Fruit fly (Drosophila melanogaster) whole organism, prepupa: ENCODE measurements around the gene CG15818.

ENCODE experiments used
- CG32006 ChIP-seq: fragments of 200-800 bp; sonication (Bioruptor generic); optimal IDR thresholded peaks from 3 replicates; lab custom pipeline; 2017; ENCODE audit warnings: missing biosample characterization, mild to moderate bottlenecking, missing genetic modification characterization
- CG4318 ChIP-seq: fragments of 200-800 bp; sonication (Bioruptor generic); optimal IDR thresholded peaks from 3 replicates; lab custom pipeline; 2017; ENCODE audit warnings: missing biosample characterization, mild to moderate bottlenecking, missing genetic modification characterization
- CG9139 ChIP-seq: fragments of 200-800 bp; sonication (Bioruptor generic); optimal IDR thresholded peaks from 3 replicates; lab custom pipeline; 2017; ENCODE audit warnings: missing biosample characterization, mild to moderate bottlenecking, missing genetic modification characterization
- Sox102F ChIP-seq: fragments of 200-800 bp; sonication (Bioruptor generic); optimal IDR thresholded peaks from 2 replicates; lab custom pipeline; 2016; ENCODE audit warnings: missing biosample characterization, mild to moderate bottlenecking, missing genetic modification characterization
- spab ChIP-seq: fragments of 200-800 bp; sonication (Bioruptor generic); optimal IDR thresholded peaks from 2 replicates; lab custom pipeline; 2017; ENCODE audit warnings: missing biosample characterization, mild to moderate bottlenecking, missing genetic modification characterization, missing genetic modification reagents
- ss ChIP-seq, 2 experiments: fragments of 200-800 bp; sonication (Bioruptor generic); optimal IDR thresholded peaks; 2 replicates in 1 of 2; 3 replicates in 1 of 2; lab custom pipeline; 2017 to 2018; ENCODE audit warnings: mild to moderate bottlenecking in 2 of 2, missing biosample characterization in 2 of 2, missing genetic modification characterization in 2 of 2, moderate library complexity in 1 of 2

DNA sequence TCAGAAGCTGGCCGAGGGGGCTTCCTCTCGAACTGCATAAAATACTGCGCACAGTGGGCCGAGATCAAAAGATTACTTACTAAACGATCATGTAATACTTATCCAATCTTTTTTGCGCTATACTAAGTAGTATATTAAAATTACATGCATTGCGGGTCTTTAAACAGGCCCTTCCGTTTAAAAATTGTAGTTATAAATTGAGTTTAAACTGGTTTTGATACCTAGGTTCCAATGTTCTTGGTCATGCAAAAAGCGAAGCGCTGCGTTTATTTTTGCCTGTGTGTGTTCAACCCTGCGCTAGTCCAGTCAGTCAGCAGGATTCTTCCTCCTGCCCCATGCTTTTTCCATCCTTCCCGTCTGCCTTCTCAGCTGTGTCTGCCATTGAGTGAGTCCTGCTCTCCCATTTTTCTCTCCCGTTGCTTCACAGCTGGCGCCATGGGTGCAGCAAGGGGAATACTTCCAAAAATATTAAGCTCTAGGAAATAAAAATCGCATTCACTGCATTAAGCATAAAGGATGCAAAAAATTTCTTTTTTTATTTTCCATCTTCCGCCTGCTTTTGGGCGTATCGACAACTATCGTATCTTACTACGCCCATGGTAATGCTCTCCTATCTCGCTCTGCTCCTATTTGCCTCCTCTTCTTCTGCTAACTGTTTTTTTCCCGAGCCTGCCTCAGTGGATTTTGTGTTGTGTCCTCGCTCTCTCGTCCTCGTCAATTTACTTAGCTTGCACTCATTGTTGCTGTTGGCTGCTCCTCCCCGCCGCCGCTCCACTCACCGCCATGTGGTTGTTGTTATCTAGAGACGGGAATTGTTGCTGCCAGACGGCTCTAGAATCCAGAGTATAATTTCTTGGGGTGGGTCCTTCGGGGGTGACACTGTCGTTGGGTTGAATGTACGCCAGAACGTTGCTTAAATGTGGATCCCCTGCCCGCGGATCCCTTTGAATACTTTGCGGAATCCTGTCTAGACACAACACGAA is 9.9 kb downstream of the CG15818 start:
- peak; percentile 57 for TF ChIP-seq CG4318
- peak; percentile 80 for TF ChIP-seq CG32006 (GFP tag; lab: Kevin White, UChicago)
- peak; percentile 81 for TF ChIP-seq Sox102F
- peak; percentile 90 to 91 for TF ChIP-seq ss (GFP tag; optimal IDR thresholded peaks at IDR 0.05; lab: Kevin White, UChicago)
- peak; percentile 89 for TF ChIP-seq spab (GFP tag; lab: Kevin White, UChicago)
- peak; percentile 83 for TF ChIP-seq CG9139 (GFP tag; lab: Kevin White, UChicago)
